Worm (Caenorhabditis elegans) whole organism, early embryonic: Measurements from ENCODE around the gene C07A12.7.
A peak's percentile ranks its signal among the peaks of the same experiment; 100 is the strongest.

Experiments
- B0310.2 ChIP-seq: sonication (generic microtip); optimal IDR thresholded peaks from 2 replicates; lab custom pipeline; 2016; ENCODE audit warnings: mild to moderate bottlenecking, missing genetic modification characterization, missing compliant biosample characterization
- F13C5.2 ChIP-seq: sonication (generic microtip); optimal IDR thresholded peaks from 2 replicates; lab custom pipeline; 2017; ENCODE audit warnings: mild to moderate bottlenecking, missing genetic modification characterization, inconsistent platforms, missing compliant biosample characterization
- aly-1 ChIP-seq: sonication (generic microtip); optimal IDR thresholded peaks from 2 replicates; lab custom pipeline; 2016; ENCODE audit warnings: missing genetic modification characterization, missing compliant biosample characterization
- ama-1 ChIP-seq: fragments of 150-350 bp; optimal IDR thresholded peaks from 2 replicates; lab custom pipeline; 2014
- ceh-13 ChIP-seq: fragments of 200-800 bp; sonication (Bioruptor generic); optimal IDR thresholded peaks from 2 replicates; lab custom pipeline; 2018; ENCODE audit warnings: mild to moderate bottlenecking, missing genetic modification characterization, missing compliant biosample characterization
- ceh-36 ChIP-seq: sonication (generic microtip); optimal IDR thresholded peaks from 2 replicates; lab custom pipeline; 2016; ENCODE audit warnings: missing genetic modification characterization, inconsistent platforms, missing compliant biosample characterization
- ets-7 ChIP-seq: sonication (generic microtip); optimal IDR thresholded peaks from 2 replicates; lab custom pipeline; 2016; ENCODE audit warnings: missing genotype, missing genetic modification characterization, missing compliant biosample characterization
- flt-1 ChIP-seq: fragments of 200-800 bp; sonication (Bioruptor generic); IDR thresholded peaks from 2 replicates; pipeline ENCODE4 v1.3.6; 2022; ENCODE audit warnings: missing genetic modification characterization, missing compliant biosample characterization
- hmbx-1 ChIP-seq: sonication (generic microtip); optimal IDR thresholded peaks from 2 replicates; lab custom pipeline; 2016; ENCODE audit warnings: mild to moderate bottlenecking, missing genetic modification characterization, missing compliant biosample characterization
- hmg-4 ChIP-seq: fragments of 200-800 bp; sonication (Bioruptor generic); optimal IDR thresholded peaks from 2 replicates; lab custom pipeline; 2018; ENCODE audit warnings: mild to moderate bottlenecking, missing genetic modification characterization, missing compliant biosample characterization
- hnd-1 ChIP-seq: sonication (generic microtip); optimal IDR thresholded peaks from 2 replicates; lab custom pipeline; 2016; ENCODE audit warnings: missing genetic modification characterization, missing compliant biosample characterization
- pes-1 ChIP-seq: fragments of 200-800 bp; sonication (Bioruptor generic); IDR thresholded peaks from 2 replicates; pipeline ENCODE4 v1.3.6; 2022; ENCODE audit warnings: missing genetic modification reagents, missing genetic modification characterization, missing compliant biosample characterization
- scrt-1 ChIP-seq: fragments of 200-800 bp; sonication (Bioruptor generic); IDR thresholded peaks from 2 replicates; pipeline ENCODE4 v1.3.6; 2022; ENCODE audit warnings: missing genetic modification characterization, missing compliant biosample characterization
- sea-1 ChIP-seq: fragments of 200-800 bp; sonication (Bioruptor generic); conservative IDR thresholded peaks from 2 replicates; pipeline ENCODE4 v1.3.6; 2022; ENCODE audit warnings: missing genetic modification characterization, missing compliant biosample characterization
- tbx-11 ChIP-seq: fragments of 200-800 bp; sonication (Bioruptor generic); IDR thresholded peaks from 2 replicates; pipeline ENCODE4 v1.3.6; 2022; ENCODE audit warnings: missing genetic modification characterization, missing compliant biosample characterization
- tbx-37 ChIP-seq: fragments of 200-800 bp; sonication (Bioruptor generic); conservative IDR thresholded peaks from 2 replicates; pipeline ENCODE4 v1.3.6; 2022; ENCODE audit warnings: missing genetic modification reagents, missing genetic modification characterization, missing compliant biosample characterization
- tra-4 ChIP-seq: sonication (generic microtip); optimal IDR thresholded peaks from 2 replicates; lab custom pipeline; 2017; ENCODE audit warnings: missing genetic modification characterization, missing compliant biosample characterization

The C07A12.7 gene

ce11 chrX:4490400-4490799 is 31.5 kb downstream of the C07A12.7 start:
- no peak for TF ChIP-seq hnd-1 (tag; lab: Kevin White, UChicago)
- TF ChIP-seq sea-1 = no peak
- no peak for TF ChIP-seq aly-1 (tag; lab: Kevin White, UChicago)
- no peak for TF ChIP-seq F13C5.2 (tag; lab: Kevin White, UChicago)
- no peak for TF ChIP-seq ama-1 (lab: Kevin White, UChicago)
- no peak for TF ChIP-seq B0310.2 (tag; lab: Kevin White, UChicago)
- no peak for TF ChIP-seq hmbx-1 (tag; lab: Kevin White, UChicago)
- no peak for TF ChIP-seq ets-7 (tag; lab: Kevin White, UChicago)
- TF ChIP-seq flt-1 (GFP tag; lab: Robert Waterston, UW) = no peak
- TF ChIP-seq tbx-11 (GFP tag; lab: Robert Waterston, UW) = no peak
- TF ChIP-seq ceh-36 (tag; lab: Kevin White, UChicago) = no peak
- no peak for TF ChIP-seq scrt-1 (GFP tag; lab: Robert Waterston, UW)

- TF ChIP-seq ceh-13 (GFP tag; lab: Kevin White, UChicago) (no peak), hmbx-1 (tag; lab: Kevin White, UChicago) (no peak), scrt-1 (GFP tag; lab: Robert Waterston, UW) (no peak), hmg-4 (GFP tag; lab: Kevin White, UChicago) (no peak), pes-1 (GFP tag; lab: Robert Waterston, UW) (no peak)
These were observed 33.1 kb downstream of the C07A12.7 start, which contains the start of gene ncr-1 for ce11 chrX:4488807-4489336. Gene ncr-1 (minus strand): TSS chrX:4488857.

- TF ChIP-seq F13C5.2 (tag; lab: Kevin White, UChicago) (no peak), pes-1 (GFP tag; lab: Robert Waterston, UW) (no peak), hmbx-1 (tag; lab: Kevin White, UChicago) (no peak), ama-1 (lab: Kevin White, UChicago) (no peak), tbx-37 (GFP tag; lab: Robert Waterston, UW) (no peak), scrt-1 (GFP tag; lab: Robert Waterston, UW) (no peak), ceh-13 (GFP tag; lab: Kevin White, UChicago) (no peak), hnd-1 (tag; lab: Kevin White, UChicago) (no peak), flt-1 (GFP tag; lab: Robert Waterston, UW) (no peak), B0310.2 (tag; lab: Kevin White, UChicago) (no peak), aly-1 (tag; lab: Kevin White, UChicago) (no peak), tbx-11 (GFP tag; lab: Robert Waterston, UW) (no peak), tra-4 (tag; lab: Kevin White, UChicago) (no peak), ceh-36 (tag; lab: Kevin White, UChicago) (no peak), hmg-4 (GFP tag; lab: Kevin White, UChicago) (no peak), ets-7 (tag; lab: Kevin White, UChicago) (no peak), sea-1 (no peak)
These were observed 37.9 kb downstream of the C07A12.7 start for ce11 chrX:4484072-4484471.

ce11 chrX:4480800-4481199 is 41.1 kb downstream of the C07A12.7 start:
- TF ChIP-seq ama-1 (lab: Kevin White, UChicago) (no peak), hmbx-1 (tag; lab: Kevin White, UChicago) (no peak), aly-1 (tag; lab: Kevin White, UChicago) (no peak), F13C5.2 (tag; lab: Kevin White, UChicago) (no peak), flt-1 (GFP tag; lab: Robert Waterston, UW) (no peak), hmg-4 (GFP tag; lab: Kevin White, UChicago) (no peak), ceh-13 (GFP tag; lab: Kevin White, UChicago) (no peak), pes-1 (GFP tag; lab: Robert Waterston, UW) (no peak), tbx-37 (GFP tag; lab: Robert Waterston, UW) (no peak), scrt-1 (GFP tag; lab: Robert Waterston, UW) (no peak), hnd-1 (tag; lab: Kevin White, UChicago) (no peak), tra-4 (tag; lab: Kevin White, UChicago) (no peak), ets-7 (tag; lab: Kevin White, UChicago) (no peak), tbx-11 (GFP tag; lab: Robert Waterston, UW) (no peak), B0310.2 (tag; lab: Kevin White, UChicago) (no peak), sea-1 (no peak), ceh-36 (tag; lab: Kevin White, UChicago) (no peak)

- TF ChIP-seq sea-1 (no peak), F13C5.2 (tag; lab: Kevin White, UChicago) (no peak), pes-1 (GFP tag; lab: Robert Waterston, UW) (no peak), tbx-37 (GFP tag; lab: Robert Waterston, UW) (no peak), ets-7 (tag; lab: Kevin White, UChicago) (no peak), ceh-36 (tag; lab: Kevin White, UChicago) (no peak)
These were observed 42.0 kb downstream of the C07A12.7 start for ce11 chrX:4479960-4480359.

ce11 chrX:4478503-4478902 is 43.4 kb downstream of the C07A12.7 start:
- TF ChIP-seq B0310.2 (tag; lab: Kevin White, UChicago) = no peak
- no peak for TF ChIP-seq pes-1 (GFP tag; lab: Robert Waterston, UW)
- TF ChIP-seq tra-4 (tag; lab: Kevin White, UChicago) = no peak
- no peak for TF ChIP-seq ets-7 (tag; lab: Kevin White, UChicago)

ce11 chrX:4469297-4469816 is 52.6 kb downstream of the C07A12.7 start, which contains the start of gene asb-2:
Gene asb-2 (plus strand): TSS chrX:4469766.
- TF ChIP-seq F13C5.2 (tag; lab: Kevin White, UChicago) = peak; percentile 42
- TF ChIP-seq tbx-11 (GFP tag; lab: Robert Waterston, UW) = no peak
- TF ChIP-seq tbx-37 (GFP tag; lab: Robert Waterston, UW) = no peak
- TF ChIP-seq ceh-36 (tag; lab: Kevin White, UChicago) = no peak
- TF ChIP-seq ets-7 (tag; lab: Kevin White, UChicago) = no peak
- no peak for TF ChIP-seq ama-1 (lab: Kevin White, UChicago)
- no peak for TF ChIP-seq hmbx-1 (tag; lab: Kevin White, UChicago)
- TF ChIP-seq ceh-13 (GFP tag; lab: Kevin White, UChicago) = no peak
